Worm (Caenorhabditis elegans) whole organism, L4 larva: ENCODE results near the gene rft-1.

Experiments used
- ceh-28 ChIP-seq: fragments of 150-350 bp; optimal IDR thresholded peaks from 2 replicates; lab custom pipeline; 2014; ENCODE audit warnings: missing biosample characterization, missing genetic modification reagents, missing genetic modification characterization
- mep-1 ChIP-seq: fragments of 150-350 bp; sonication (generic microtip); optimal IDR thresholded peaks from 3 replicates; lab custom pipeline; 2014; ENCODE audit warnings: missing biosample characterization, missing genetic modification characterization
- nhr-237 ChIP-seq: sonication (generic microtip); optimal IDR thresholded peaks from 2 replicates; lab custom pipeline; 2017; ENCODE audit warnings: missing biosample characterization, missing genetic modification characterization
- unc-39 ChIP-seq: sonication (generic microtip); optimal IDR thresholded peaks from 2 replicates; lab custom pipeline; 2017; ENCODE audit warnings: missing biosample characterization, missing genetic modification characterization

ce11 chrV:4416710-4417109 is 26.3 kb downstream of the rft-1 start, which contains the start of gene Y47D7A.18:
- TF ChIP-seq nhr-237 (tag; lab: Kevin White, UChicago) (no peak), ceh-28 (tag; lab: Kevin White, UChicago) (no peak), unc-39 (tag; lab: Kevin White, UChicago) (no peak), mep-1 (no peak)
